Worm (Caenorhabditis elegans) whole organism, young adult: ENCODE measurements around the gene hex-3.
A peak's percentile ranks its signal among the peaks of the same experiment; 100 is the strongest.

Experiments
- B0336.3 ChIP-seq: fragments of 200-800 bp; sonication (Bioruptor generic); IDR thresholded peaks from 2 replicates; pipeline ENCODE4 v1.3.6; 2022; ENCODE audit warnings: missing genetic modification characterization, missing compliant biosample characterization
- C17E4.6 ChIP-seq: fragments of 200-800 bp; sonication (Bioruptor generic); IDR thresholded peaks from 2 replicates; pipeline ENCODE4 v1.3.6; 2022; ENCODE audit warnings: missing genetic modification reagents, missing genetic modification characterization, missing compliant biosample characterization
- F22D6.2 ChIP-seq: sonication (generic microtip); optimal IDR thresholded peaks from 2 replicates; lab custom pipeline; 2016; ENCODE audit warnings: mild to moderate bottlenecking, missing genetic modification characterization, missing compliant biosample characterization
- F39B2.1 ChIP-seq: fragments of 200-800 bp; sonication (Bioruptor generic); IDR thresholded peaks from 2 replicates; pipeline ENCODE4 v1.3.6; 2022; ENCODE audit warnings: missing genetic modification reagents, missing genetic modification characterization, missing compliant biosample characterization
- F57C9.4 ChIP-seq: sonication (generic microtip); optimal IDR thresholded peaks from 2 replicates; lab custom pipeline; 2017; ENCODE audit warnings: mild to moderate bottlenecking, missing genetic modification characterization, missing compliant biosample characterization
- T07F8.4 ChIP-seq: sonication (generic microtip); optimal IDR thresholded peaks from 2 replicates; lab custom pipeline; 2016; ENCODE audit warnings: mild to moderate bottlenecking, missing genetic modification characterization, moderate library complexity, missing compliant biosample characterization
- Y53F4B.3 ChIP-seq: fragments of 200-800 bp; sonication (Bioruptor generic); IDR thresholded peaks from 2 replicates; pipeline ENCODE4 v1.3.6; 2022; ENCODE audit warnings: missing genetic modification reagents, missing genetic modification characterization, missing compliant biosample characterization
- Y53G8AR.9 ChIP-seq: fragments of 200-800 bp; sonication (Bioruptor generic); conservative IDR thresholded peaks from 2 replicates; pipeline ENCODE4 v1.3.6; 2022; ENCODE audit warnings: missing genetic modification reagents, missing genetic modification characterization, missing compliant biosample characterization
- Y67H2A.10 ChIP-seq: fragments of 200-800 bp; sonication (Bioruptor generic); conservative IDR thresholded peaks from 2 replicates; pipeline ENCODE4 v1.3.6; 2022; ENCODE audit warnings: missing genetic modification reagents, missing genetic modification characterization, missing compliant biosample characterization
- Y95B8A.8 ChIP-seq: fragments of 200-800 bp; sonication (Bioruptor generic); IDR thresholded peaks from 2 replicates; pipeline ENCODE4 v1.3.6; 2022; ENCODE audit warnings: missing genetic modification reagents, missing genetic modification characterization, missing compliant biosample characterization
- ZK185.1 ChIP-seq: sonication (generic microtip); optimal IDR thresholded peaks from 2 replicates; lab custom pipeline; 2016; ENCODE audit warnings: mild to moderate bottlenecking, missing genetic modification characterization, missing compliant biosample characterization; ENCODE audit not compliant: poor library complexity, severe bottlenecking
- ama-1 ChIP-seq, 3 experiments: fragments of 150-350 bp in 1 of 3; sonication (generic microtip) in 2 of 3; optimal IDR thresholded peaks; 2 replicates each; lab custom pipeline; 2014 to 2018; ENCODE audit warnings: missing biosample characterization in 2 of 3, missing genetic modification characterization in 2 of 3, missing genetic modification reagents in 2 of 3
- aptf-2 ChIP-seq: fragments of 200-800 bp; sonication (Bioruptor generic); conservative IDR thresholded peaks from 2 replicates; pipeline ENCODE4 v1.3.6; 2022; ENCODE audit warnings: missing genetic modification reagents, missing genetic modification characterization, missing compliant biosample characterization
- attf-5 ChIP-seq: fragments of 200-800 bp; sonication (Bioruptor generic); optimal IDR thresholded peaks from 2 replicates; lab custom pipeline; 2018; ENCODE audit warnings: mild to moderate bottlenecking, missing genetic modification characterization, missing compliant biosample characterization
- attf-6 ChIP-seq: fragments of 200-800 bp; sonication (Bioruptor generic); IDR thresholded peaks from 2 replicates; pipeline ENCODE4 v1.3.6; 2022; ENCODE audit warnings: missing genetic modification reagents, missing genetic modification characterization, missing compliant biosample characterization
- bed-2 ChIP-seq: fragments of 200-800 bp; sonication (Bioruptor generic); IDR thresholded peaks from 2 replicates; pipeline ENCODE4 v1.3.6; 2022; ENCODE audit warnings: missing genetic modification reagents, missing genetic modification characterization, missing compliant biosample characterization
- cebp-1 ChIP-seq, 2 experiments: fragments of 200-800 bp in 1 of 2; sonication (Bioruptor generic) in 1 of 2; sonication (generic microtip) in 1 of 2; IDR thresholded peaks in 1 of 2; optimal IDR thresholded peaks in 1 of 2; 2 replicates each; pipeline versions ENCODE4 v1.3.6 to Lab custom; 2017 to 2022; ENCODE audit warnings: missing compliant biosample characterization in 2 of 2, missing genetic modification characterization in 2 of 2, mild to moderate bottlenecking in 1 of 2, missing genetic modification reagents in 1 of 2, moderate library complexity in 1 of 2
- ceh-40 ChIP-seq: fragments of 200-800 bp; sonication (Bioruptor generic); IDR thresholded peaks from 2 replicates; pipeline ENCODE4 v1.3.6; 2022; ENCODE audit warnings: missing genetic modification characterization, missing compliant biosample characterization
- ceh-58 ChIP-seq: fragments of 200-800 bp; sonication (Bioruptor generic); IDR thresholded peaks from 2 replicates; pipeline ENCODE4 v1.3.6; 2022; ENCODE audit warnings: missing genetic modification characterization, missing compliant biosample characterization
- chd-7 ChIP-seq: sonication (generic microtip); optimal IDR thresholded peaks from 2 replicates; lab custom pipeline; 2016; ENCODE audit warnings: mild to moderate bottlenecking, missing genetic modification characterization, moderate library complexity, missing compliant biosample characterization
- egl-44 ChIP-seq: fragments of 200-800 bp; sonication (Bioruptor generic); IDR thresholded peaks from 2 replicates; pipeline ENCODE4 v1.3.6; 2022; ENCODE audit warnings: missing genetic modification reagents, missing genetic modification characterization, missing compliant biosample characterization
- egrh-3 ChIP-seq: fragments of 200-800 bp; sonication (Bioruptor generic); IDR thresholded peaks from 2 replicates; pipeline ENCODE4 v1.3.6; 2022; ENCODE audit warnings: missing genetic modification reagents, missing genetic modification characterization, missing compliant biosample characterization
- ekl-4 ChIP-seq: fragments of 200-800 bp; sonication (Bioruptor generic); IDR thresholded peaks from 2 replicates; pipeline ENCODE4 v1.3.6; 2022; ENCODE audit warnings: missing genetic modification reagents, missing genetic modification characterization, missing compliant biosample characterization
- hsf-1 ChIP-seq: fragments of 200-800 bp; sonication (Bioruptor generic); IDR thresholded peaks from 2 replicates; pipeline ENCODE4 v1.3.6; 2022; ENCODE audit warnings: missing genetic modification reagents, missing genetic modification characterization, missing compliant biosample characterization
- lsl-1 ChIP-seq: fragments of 200-800 bp; sonication (Bioruptor generic); optimal IDR thresholded peaks from 2 replicates; lab custom pipeline; 2018; ENCODE audit warnings: mild to moderate bottlenecking, missing genetic modification characterization, moderate library complexity, missing compliant biosample characterization
- lsy-27 ChIP-seq: sonication (generic microtip); optimal IDR thresholded peaks from 2 replicates; lab custom pipeline; 2017; ENCODE audit warnings: missing genetic modification characterization, mild to moderate bottlenecking, missing compliant biosample characterization, antibody characterized with exemption, missing genotype, borderline replicate concordance; ENCODE audit not compliant: insufficient read depth
- madf-10 ChIP-seq: sonication (generic microtip); optimal IDR thresholded peaks from 2 replicates; lab custom pipeline; 2016; ENCODE audit warnings: mild to moderate bottlenecking, missing genetic modification characterization, missing compliant biosample characterization
- madf-6 ChIP-seq: fragments of 200-800 bp; sonication (Bioruptor generic); IDR thresholded peaks from 2 replicates; pipeline ENCODE4 v1.3.6; 2022; ENCODE audit warnings: missing genetic modification reagents, missing genetic modification characterization, missing compliant biosample characterization
- mel-28 ChIP-seq: sonication (generic microtip); optimal IDR thresholded peaks from 2 replicates; lab custom pipeline; 2016; ENCODE audit warnings: borderline replicate concordance, mild to moderate bottlenecking, missing genetic modification characterization, missing compliant biosample characterization
- mes-4 ChIP-seq: sonication (generic microtip); optimal IDR thresholded peaks from 2 replicates; lab custom pipeline; 2016; ENCODE audit warnings: missing genotype, missing genetic modification characterization, missing compliant biosample characterization
- nfya-2 ChIP-seq: fragments of 200-800 bp; sonication (Bioruptor generic); IDR thresholded peaks from 2 replicates; pipeline ENCODE4 v1.3.6; 2022; ENCODE audit warnings: missing genetic modification reagents, missing genetic modification characterization, missing compliant biosample characterization
- nfyb-1 ChIP-seq: fragments of 200-800 bp; sonication (Bioruptor generic); IDR thresholded peaks from 2 replicates; pipeline ENCODE4 v1.3.6; 2022; ENCODE audit warnings: missing genetic modification reagents, missing genetic modification characterization, missing compliant biosample characterization
- nhr-179 ChIP-seq: sonication (generic microtip); optimal IDR thresholded peaks from 2 replicates; lab custom pipeline; 2016; ENCODE audit warnings: mild to moderate bottlenecking, missing genetic modification characterization, missing compliant biosample characterization
- nhr-27 ChIP-seq: fragments of 200-800 bp; sonication (Bioruptor generic); optimal IDR thresholded peaks from 2 replicates; lab custom pipeline; 2018; ENCODE audit warnings: mild to moderate bottlenecking, missing genetic modification characterization, moderate library complexity, missing compliant biosample characterization
- tlf-1 ChIP-seq: fragments of 200-800 bp; sonication (Bioruptor generic); optimal IDR thresholded peaks from 2 replicates; lab custom pipeline; 2018; ENCODE audit warnings: mild to moderate bottlenecking, missing genetic modification characterization, missing compliant biosample characterization
- xnd-1 ChIP-seq: sonication (generic microtip); optimal IDR thresholded peaks from 2 replicates; lab custom pipeline; 2016; ENCODE audit warnings: missing genotype, missing genetic modification reagents, missing genetic modification characterization, missing compliant biosample characterization
- zfh-2 ChIP-seq: fragments of 200-800 bp; sonication (Bioruptor generic); conservative IDR thresholded peaks from 2 replicates; pipeline ENCODE4 v1.3.6; 2022; ENCODE audit warnings: missing genetic modification reagents, missing genetic modification characterization, missing compliant biosample characterization
- ztf-22 ChIP-seq: fragments of 200-800 bp; sonication (Bioruptor generic); optimal IDR thresholded peaks from 2 replicates; lab custom pipeline; 2018; ENCODE audit warnings: mild to moderate bottlenecking, missing genetic modification characterization, moderate library complexity, missing compliant biosample characterization
- ztf-26 ChIP-seq: sonication (generic microtip); optimal IDR thresholded peaks from 2 replicates; lab custom pipeline; 2017; ENCODE audit warnings: missing genetic modification characterization, missing compliant biosample characterization
- ztf-28 ChIP-seq: fragments of 200-800 bp; sonication (Bioruptor generic); IDR thresholded peaks from 2 replicates; pipeline ENCODE4 v1.3.6; 2022; ENCODE audit warnings: missing genetic modification reagents, missing genetic modification characterization, missing compliant biosample characterization

The hex-3 gene

ce11 chrIII:10808802-10809201, 40.2 kb upstream of the hex-3 start:
- 0 out of 2 replicates have a peak, but pooled peaks have one; percentile 5 for TF ChIP-seq Y95B8A.8 (GFP tag; lab: Robert Waterston, UW)
- TF ChIP-seq madf-6 (GFP tag; lab: Robert Waterston, UW) = peak; percentile 59
- TF ChIP-seq B0336.3 (GFP tag; lab: Robert Waterston, UW) = 0 out of 2 replicates have a peak, but pooled peaks have one; percentile 7
- TF ChIP-seq hsf-1 = peak; percentile 23
- peak; percentile 8 for TF ChIP-seq chd-7 (tag; lab: Kevin White, UChicago)
- no peak for TF ChIP-seq ztf-28 (GFP tag; lab: Robert Waterston, UW)
- TF ChIP-seq ztf-22 (GFP tag; lab: Kevin White, UChicago) = no peak
- peak; percentile 5 for TF ChIP-seq attf-5 (GFP tag; lab: Kevin White, UChicago)
- peak; percentile 80 for TF ChIP-seq zfh-2 (GFP tag; lab: Robert Waterston, UW)
- TF ChIP-seq lsy-27 = no peak
- peak; percentile 55; the same call in 1 of the 2 replicates for TF ChIP-seq egrh-3 (GFP tag; lab: Robert Waterston, UW)
- no peak for TF ChIP-seq nhr-27
- 0 out of 2 replicates have a peak, but pooled peaks have one; percentile 26 for TF ChIP-seq attf-6 (GFP tag; lab: Robert Waterston, UW)

ce11 chrIII:10809568-10809967, 39.5 kb upstream of the hex-3 start:
- no peak for TF ChIP-seq Y53F4B.3 (GFP tag; lab: Robert Waterston, UW)
- 0 out of 2 replicates have a peak, but pooled peaks have one; percentile 10 for TF ChIP-seq attf-6 (GFP tag; lab: Robert Waterston, UW)
- TF ChIP-seq nhr-27 = no peak

- no peak for TF ChIP-seq ekl-4 (GFP tag; lab: Robert Waterston, UW)
- no peak for TF ChIP-seq T07F8.4 (tag; lab: Kevin White, UChicago)
- no peak for TF ChIP-seq attf-5 (GFP tag; lab: Kevin White, UChicago)
- no peak for TF ChIP-seq xnd-1 (tag; lab: Kevin White, UChicago)
- TF ChIP-seq madf-10 (tag; lab: Kevin White, UChicago) = no peak
- TF ChIP-seq F22D6.2 (tag; lab: Kevin White, UChicago) = no peak
- TF ChIP-seq ama-1 (optimal IDR thresholded peaks at IDR 0.05; lab: Kevin White, UChicago) = no peak
- TF ChIP-seq ama-1 (GFP tag; optimal IDR thresholded peaks at IDR 0.05; lab: Kevin White, UChicago) = no peak
- TF ChIP-seq B0336.3 (GFP tag; lab: Robert Waterston, UW) = peak; percentile 38
- TF ChIP-seq aptf-2 = no peak
These were observed 38.6 kb upstream of the hex-3 start for ce11 chrIII:10810483-10810836.

- TF ChIP-seq egl-44 (GFP tag; lab: Robert Waterston, UW) = peak; percentile 69
- TF ChIP-seq nhr-179 = no peak
- TF ChIP-seq F57C9.4 (tag; lab: Kevin White, UChicago) = no peak
- peak; percentile 76 for TF ChIP-seq nfyb-1 (GFP tag; lab: Robert Waterston, UW)
- TF ChIP-seq T07F8.4 (tag; lab: Kevin White, UChicago) = no peak
- no peak for TF ChIP-seq ZK185.1
- TF ChIP-seq Y67H2A.10 = no peak
- no peak for TF ChIP-seq mel-28
- TF ChIP-seq ztf-26 (tag; lab: Kevin White, UChicago) = no peak
- no peak for TF ChIP-seq mes-4 (tag; lab: Kevin White, UChicago)
- peak; percentile 92 for TF ChIP-seq Y53G8AR.9 (GFP tag; lab: Robert Waterston, UW)
- peak; percentile 70; the same call in 1 of the 2 replicates for TF ChIP-seq ceh-40 (GFP tag; lab: Robert Waterston, UW)
- TF ChIP-seq bed-2 = 0 out of 2 replicates have a peak, but pooled peaks have one; percentile 8
- TF ChIP-seq C17E4.6 (GFP tag; lab: Robert Waterston, UW) = peak; percentile 92
- TF ChIP-seq ceh-58 (GFP tag; lab: Robert Waterston, UW) = peak; percentile 93
- TF ChIP-seq tlf-1 (GFP tag; lab: Kevin White, UChicago) = no peak
- 0 out of 2 replicates have a peak, but pooled peaks have one; percentile 55 for TF ChIP-seq nfya-2 (GFP tag; lab: Robert Waterston, UW)
- peak; percentile 70; the same call in 1 of the 2 replicates for TF ChIP-seq F39B2.1 (GFP tag; lab: Robert Waterston, UW)
- no peak for TF ChIP-seq cebp-1 (GFP tag; IDR thresholded peaks at IDR 0.05; lab: Robert Waterston, UW)
- TF ChIP-seq cebp-1 (tag; optimal IDR thresholded peaks at IDR 0.05; lab: Kevin White, UChicago) = peak; percentile 15
- TF ChIP-seq lsl-1 = peak; percentile 82
These were observed 37.9 kb upstream of the hex-3 start for ce11 chrIII:10810837-10811814.
